Fruit fly (Drosophila melanogaster) whole organism, embryonic: ENCODE data around the gene Tnks.

Experiments
- B-H1 ChIP-seq: fragments of 200-800 bp; sonication (Bioruptor generic); IDR thresholded peaks from 3 replicates; pipeline ENCODE4 v1.3.6; 2022; ENCODE audit warnings: missing biosample characterization, missing genetic modification characterization
- CG10267 ChIP-seq: fragments of 200-800 bp; sonication (Bioruptor generic); optimal IDR thresholded peaks from 2 replicates; lab custom pipeline; 2018; ENCODE audit warnings: missing biosample characterization, mild to moderate bottlenecking, missing genetic modification characterization, moderate library complexity
- CG10462 ChIP-seq: fragments of 200-800 bp; sonication (Bioruptor generic); optimal IDR thresholded peaks from 2 replicates; lab custom pipeline; 2016; ENCODE audit warnings: missing biosample characterization, missing genetic modification characterization
- CG11504 ChIP-seq: fragments of 200-800 bp; sonication (Bioruptor generic); optimal IDR thresholded peaks from 3 replicates; lab custom pipeline; 2019; ENCODE audit warnings: missing biosample characterization, mild to moderate bottlenecking, missing genetic modification characterization, moderate library complexity
- CG12155 ChIP-seq: fragments of 200-800 bp; sonication (Bioruptor generic); optimal IDR thresholded peaks from 3 replicates; lab custom pipeline; 2016; ENCODE audit warnings: missing biosample characterization, missing genetic modification characterization
- CG12659 ChIP-seq: fragments of 200-800 bp; sonication (Bioruptor generic); optimal IDR thresholded peaks from 3 replicates; lab custom pipeline; 2017; ENCODE audit warnings: mild to moderate bottlenecking, missing biosample characterization, missing genetic modification reagents, missing genetic modification characterization
- CG12769 ChIP-seq: fragments of 200-800 bp; sonication (Bioruptor generic); optimal IDR thresholded peaks from 2 replicates; lab custom pipeline; 2019; ENCODE audit warnings: missing biosample characterization, mild to moderate bottlenecking, missing genetic modification characterization, moderate library complexity
- CG13296 ChIP-seq: fragments of 200-800 bp; sonication (Bioruptor generic); optimal IDR thresholded peaks from 3 replicates; lab custom pipeline; 2018; ENCODE audit warnings: missing biosample characterization, mild to moderate bottlenecking, missing genetic modification characterization
- CG13424 ChIP-seq: fragments of 200-800 bp; sonication (Bioruptor generic); optimal IDR thresholded peaks from 2 replicates; lab custom pipeline; 2019; ENCODE audit warnings: missing biosample characterization, mild to moderate bottlenecking, missing genetic modification characterization, moderate library complexity
- CG14014 ChIP-seq: fragments of 200-800 bp; sonication (Bioruptor generic); IDR thresholded peaks from 2 replicates; pipeline ENCODE4 v1.3.6; 2022; ENCODE audit warnings: missing biosample characterization, missing genetic modification characterization
- CG1647 ChIP-seq: fragments of 200-800 bp; sonication (Bioruptor generic); optimal IDR thresholded peaks from 3 replicates; lab custom pipeline; 2016; ENCODE audit warnings: missing biosample characterization, missing genetic modification characterization
- CG17912 ChIP-seq: fragments of 200-800 bp; sonication (Bioruptor generic); optimal IDR thresholded peaks from 2 replicates; lab custom pipeline; 2018; ENCODE audit warnings: missing biosample characterization, mild to moderate bottlenecking, missing genetic modification characterization
- CG2199 ChIP-seq: fragments of 200-800 bp; sonication (Bioruptor generic); IDR thresholded peaks from 3 replicates; pipeline ENCODE4 v1.3.6; 2022; ENCODE audit warnings: missing biosample characterization, missing genetic modification characterization
- CG30403 ChIP-seq: fragments of 200-800 bp; sonication (Bioruptor generic); optimal IDR thresholded peaks from 3 replicates; lab custom pipeline; 2016; ENCODE audit warnings: missing biosample characterization, missing genetic modification characterization
- CG34422 ChIP-seq: fragments of 200-800 bp; sonication (Bioruptor generic); IDR thresholded peaks from 3 replicates; pipeline ENCODE4 v1.3.6; 2022; ENCODE audit warnings: missing biosample characterization, missing genetic modification characterization
- CG3726 ChIP-seq: fragments of 200-800 bp; sonication (Bioruptor generic); IDR thresholded peaks from 3 replicates; pipeline ENCODE4, ENCODE4 v1.3.6; 2022; ENCODE audit warnings: missing biosample characterization, missing genetic modification characterization
- CG4730 ChIP-seq: fragments of 200-800 bp; sonication (Bioruptor generic); IDR thresholded peaks from 2 replicates; pipeline ENCODE4 v1.3.6; 2022; ENCODE audit warnings: missing biosample characterization, missing genetic modification characterization
- CG6272 ChIP-seq: fragments of 200-800 bp; sonication (Bioruptor generic); IDR thresholded peaks from 2 replicates; pipeline ENCODE4 v1.3.6; 2022; ENCODE audit warnings: missing biosample characterization, missing genetic modification characterization
- CG7372 ChIP-seq: fragments of 200-800 bp; sonication (Bioruptor generic); IDR thresholded peaks from 2 replicates; pipeline ENCODE4 v1.3.6; 2022; ENCODE audit warnings: missing biosample characterization, missing genetic modification characterization
- CG7786 ChIP-seq: fragments of 200-800 bp; sonication (Bioruptor generic); optimal IDR thresholded peaks from 2 replicates; lab custom pipeline; 2016; ENCODE audit warnings: missing biosample characterization, missing genetic modification characterization
- CG7963 ChIP-seq: fragments of 200-800 bp; sonication (Bioruptor generic); IDR thresholded peaks from 3 replicates; pipeline ENCODE4 v1.3.6; 2022; ENCODE audit warnings: missing biosample characterization, missing genetic modification characterization; ENCODE audit not compliant: partially characterized antibody
- D ChIP-seq, 2 experiments: fragments of 200-800 bp in 1 of 2; fragments of >200 bp in 1 of 2; sonication (Bioruptor generic) in 1 of 2; optimal IDR thresholded peaks; 2 replicates in 1 of 2; 3 replicates in 1 of 2; lab custom pipeline; 2017; ENCODE audit warnings: mild to moderate bottlenecking in 1 of 2, missing biosample characterization in 1 of 2, missing genetic modification characterization in 1 of 2, missing genetic modification reagents in 1 of 2
- Dip3 ChIP-seq: fragments of 200-800 bp; sonication (Bioruptor generic); optimal IDR thresholded peaks from 3 replicates; lab custom pipeline; 2016; ENCODE audit warnings: missing biosample characterization, missing genetic modification characterization
- Ets97D ChIP-seq: fragments of 200-800 bp; sonication (Bioruptor generic); optimal IDR thresholded peaks from 3 replicates; lab custom pipeline; 2016; ENCODE audit warnings: missing biosample characterization, missing genetic modification characterization
- Hr78 ChIP-seq, 2 experiments: fragments of 200-800 bp in 1 of 2; fragments of >200 bp in 1 of 2; sonication (Bioruptor generic) in 1 of 2; optimal IDR thresholded peaks; 2 replicates each; lab custom pipeline; 2017 to 2019; ENCODE audit warnings: missing biosample characterization in 2 of 2, missing genetic modification characterization in 2 of 2, mild to moderate bottlenecking in 1 of 2, moderate library complexity in 1 of 2
- Hsf ChIP-seq: fragments of 200-800 bp; sonication (Bioruptor generic); optimal IDR thresholded peaks from 3 replicates; lab custom pipeline; 2016; ENCODE audit warnings: missing biosample characterization, missing genetic modification characterization
- Lim3 ChIP-seq: fragments of 200-800 bp; sonication (Bioruptor generic); IDR thresholded peaks from 2 replicates; pipeline ENCODE4 v1.3.6; 2022; ENCODE audit warnings: missing biosample characterization, missing genetic modification characterization
- Myb ChIP-seq: fragments of 200-800 bp; sonication (Bioruptor generic); optimal IDR thresholded peaks from 2 replicates; lab custom pipeline; 2016; ENCODE audit warnings: missing biosample characterization, missing genetic modification characterization
- Rfx ChIP-seq: fragments of 200-800 bp; sonication (Bioruptor generic); IDR thresholded peaks from 2 replicates; pipeline ENCODE4 v1.3.6; 2022; ENCODE audit warnings: missing biosample characterization, missing genetic modification characterization
- Side ChIP-seq: fragments of 200-800 bp; sonication (Bioruptor generic); optimal IDR thresholded peaks from 2 replicates; lab custom pipeline; 2016; ENCODE audit warnings: missing biosample characterization, missing genetic modification characterization
- YL-1 ChIP-seq: fragments of 200-800 bp; sonication (Bioruptor generic); optimal IDR thresholded peaks from 3 replicates; lab custom pipeline; 2017; ENCODE audit warnings: missing biosample characterization, mild to moderate bottlenecking, missing genetic modification characterization
- ap ChIP-seq: fragments of 200-800 bp; sonication (Bioruptor generic); IDR thresholded peaks from 2 replicates; pipeline ENCODE4 v1.3.6; 2022; ENCODE audit warnings: missing biosample characterization, missing genetic modification characterization
- bbx ChIP-seq: fragments of 200-800 bp; sonication (Bioruptor generic); IDR thresholded peaks from 2 replicates; pipeline ENCODE4 v1.3.6; 2022; ENCODE audit warnings: missing biosample characterization, missing genetic modification characterization; ENCODE audit not compliant: partially characterized antibody
- chif ChIP-seq, 2 experiments: fragments of 200-800 bp; sonication (Bioruptor generic); optimal IDR thresholded peaks; 3 replicates each; lab custom pipeline; 2016; ENCODE audit warnings: missing biosample characterization in 2 of 2, missing genetic modification characterization in 2 of 2
- crc ChIP-seq: fragments of 200-800 bp; sonication (Bioruptor generic); optimal IDR thresholded peaks from 2 replicates; lab custom pipeline; 2016; ENCODE audit warnings: missing biosample characterization, missing genetic modification characterization
- cwo ChIP-seq: fragments of 200-800 bp; sonication (Bioruptor generic); optimal IDR thresholded peaks from 3 replicates; lab custom pipeline; 2017; ENCODE audit warnings: missing biosample characterization, missing genetic modification characterization, mild to moderate bottlenecking, moderate library complexity, missing genetic modification reagents
- fd64A ChIP-seq: fragments of 200-800 bp; sonication (Bioruptor generic); optimal IDR thresholded peaks from 3 replicates; lab custom pipeline; 2018; ENCODE audit warnings: missing biosample characterization, mild to moderate bottlenecking, missing genetic modification characterization
- gcm2 ChIP-seq: fragments of 200-800 bp; sonication (Bioruptor generic); optimal IDR thresholded peaks from 2 replicates; lab custom pipeline; 2016; ENCODE audit warnings: missing biosample characterization, missing genetic modification characterization
- hth ChIP-seq: fragments of >200 bp; optimal IDR thresholded peaks from 2 replicates; lab custom pipeline; 2017; ENCODE audit warnings: inconsistent platforms
- otp ChIP-seq: fragments of 200-800 bp; sonication (Bioruptor generic); IDR thresholded peaks from 3 replicates; pipeline ENCODE4, ENCODE4 v1.3.6; 2022; ENCODE audit warnings: missing biosample characterization, missing genetic modification characterization
- pzg ChIP-seq: fragments of 200-800 bp; sonication (Bioruptor generic); optimal IDR thresholded peaks from 3 replicates; lab custom pipeline; 2018; ENCODE audit warnings: missing biosample characterization, mild to moderate bottlenecking, missing genetic modification characterization, moderate library complexity
- rib ChIP-seq: fragments of 200-800 bp; sonication (Bioruptor generic); IDR thresholded peaks from 2 replicates; pipeline ENCODE4 v1.3.6; 2022; ENCODE audit warnings: missing biosample characterization, missing genetic modification characterization
- schlank ChIP-seq: fragments of 200-800 bp; sonication (Bioruptor generic); optimal IDR thresholded peaks from 2 replicates; lab custom pipeline; 2018; ENCODE audit warnings: missing biosample characterization, mild to moderate bottlenecking, missing genetic modification characterization
- twi ChIP-seq: fragments of 200-800 bp; optimal IDR thresholded peaks from 2 replicates; lab custom pipeline; 2019; ENCODE audit warnings: missing biosample characterization, mild to moderate bottlenecking, missing genetic modification characterization, moderate library complexity
- usp ChIP-seq: fragments of >200 bp; optimal IDR thresholded peaks from 2 replicates; lab custom pipeline; 2017; ENCODE audit warnings: missing biosample characterization, missing genetic modification characterization
- vfl ChIP-seq: fragments of 200-800 bp; sonication (Bioruptor generic); optimal IDR thresholded peaks from 2 replicates; lab custom pipeline; 2016; ENCODE audit warnings: missing biosample characterization, missing genetic modification characterization
- wek ChIP-seq: fragments of 200-800 bp; sonication (Bioruptor generic); optimal IDR thresholded peaks from 3 replicates; lab custom pipeline; 2018; ENCODE audit warnings: missing biosample characterization, mild to moderate bottlenecking, missing genetic modification characterization, moderate library complexity
- wor ChIP-seq: fragments of 200-800 bp; sonication (Bioruptor generic); IDR thresholded peaks from 2 replicates; pipeline ENCODE4 v1.3.6; 2022; ENCODE audit warnings: missing biosample characterization, missing genetic modification characterization
- z ChIP-seq: fragments of 200-800 bp; sonication (Bioruptor generic); IDR thresholded peaks from 3 replicates; pipeline ENCODE4 v1.3.6; 2022; ENCODE audit warnings: missing biosample characterization, missing genetic modification characterization
- zen ChIP-seq: fragments of 200-800 bp; sonication (Bioruptor generic); optimal IDR thresholded peaks from 3 replicates; lab custom pipeline; 2018; ENCODE audit warnings: missing biosample characterization, mild to moderate bottlenecking, missing genetic modification characterization, moderate library complexity
- zfh2 ChIP-seq: fragments of 200-800 bp; sonication (Bioruptor generic); optimal IDR thresholded peaks from 2 replicates; lab custom pipeline; 2016; ENCODE audit warnings: missing biosample characterization, missing genetic modification characterization

The Tnks gene

dm6 chr3R:25680528-25680927, 19.4 kb upstream of the Tnks start, which contains the start of the genes CG4743 and Idh3g (continued):
- TF ChIP-seq CG13424 (tag; lab: Kevin White, UChicago) (peak; percentile 99), CG3726 (GFP tag; lab: Robert Waterston, UW) (peak; percentile 91), CG4730 (GFP tag; lab: Robert Waterston, UW) (peak; percentile 98), D (optimal IDR thresholded peaks at IDR 0.05; lab: Kevin White, UChicago) (no peak), D (GFP tag; optimal IDR thresholded peaks at IDR 0.05; lab: Kevin White, UChicago) (peak; percentile 95), CG12155 (GFP tag; lab: Kevin White, UChicago) (peak; percentile 95), CG11504 (peak; percentile 96), Ets97D (GFP tag; lab: Kevin White, UChicago) (peak; percentile 67), CG1647 (GFP tag; lab: Kevin White, UChicago) (peak; percentile 71), Rfx (GFP tag; lab: Robert Waterston, UW) (peak; percentile 95), Myb (peak; percentile 26), zfh2 (GFP tag; lab: Kevin White, UChicago) (peak; percentile 78), rib (GFP tag; lab: Robert Waterston, UW) (peak; percentile 94), wek (GFP tag; lab: Kevin White, UChicago) (peak; percentile 81), pzg (peak; percentile 54), z (GFP tag; lab: Robert Waterston, UW) (peak; percentile 67; the same call in 1 of the 3 replicates), CG7963 (no peak), CG10462 (GFP tag; lab: Kevin White, UChicago) (peak; percentile 95), Dip3 (GFP tag; lab: Kevin White, UChicago) (peak; percentile 79), ap (peak; percentile 96), CG7786 (peak; percentile 62), zen (peak; percentile 98), CG13296 (GFP tag; lab: Kevin White, UChicago) (peak; percentile 97), hth (lab: Kevin White, UChicago) (no peak), CG12659 (peak; percentile 98), CG14014 (GFP tag; lab: Robert Waterston, UW) (peak; percentile 96), CG34422 (peak; percentile 97), CG6272 (GFP tag; lab: Robert Waterston, UW) (peak; percentile 90), B-H1 (GFP tag; lab: Robert Waterston, UW) (peak; percentile 93), schlank (peak; percentile 81), chif (GFP tag; optimal IDR thresholded peaks at IDR 0.05; lab: Kevin White, UChicago) (peak; percentile 79 to 85), gcm2 (GFP tag; lab: Kevin White, UChicago) (peak; percentile 80), CG17912 (GFP tag; lab: Kevin White, UChicago) (peak; percentile 93), Lim3 (peak; percentile 75), CG30403 (GFP tag; lab: Kevin White, UChicago) (peak; percentile 97), Hsf (GFP tag; lab: Kevin White, UChicago) (peak; percentile 92), otp (GFP tag; lab: Robert Waterston, UW) (peak; percentile 93), cwo (GFP tag; lab: Kevin White, UChicago) (peak; percentile 93), Hr78 (GFP tag; optimal IDR thresholded peaks at IDR 0.05; lab: Kevin White, UChicago) (peak in 1 of 2 experiments; percentile 86), crc (peak; percentile 51), fd64A (GFP tag; lab: Kevin White, UChicago) (peak; percentile 83), YL-1 (GFP tag; lab: Kevin White, UChicago) (peak; percentile 97), wor (GFP tag; lab: Robert Waterston, UW) (peak; percentile 90), Side (GFP tag; lab: Kevin White, UChicago) (peak; percentile 62), CG12769 (peak; percentile 90), twi (tag; lab: Kevin White, UChicago) (peak; percentile 97), CG7372 (GFP tag; lab: Robert Waterston, UW) (peak; percentile 90), bbx (GFP tag; lab: Robert Waterston, UW) (0 out of 2 replicates have a peak, but pooled peaks have one; percentile 28), CG2199 (GFP tag; lab: Robert Waterston, UW) (peak; percentile 82; the same call in 2 of the 3 replicates), CG10267 (peak; percentile 94), usp (GFP tag; lab: Kevin White, UChicago) (no peak), vfl (GFP tag; lab: Kevin White, UChicago) (peak; percentile 86)
